Fruit fly (Drosophila melanogaster): ENCODE data around the gene Cyp28d1.

The Cyp28d1 gene

DNA sequence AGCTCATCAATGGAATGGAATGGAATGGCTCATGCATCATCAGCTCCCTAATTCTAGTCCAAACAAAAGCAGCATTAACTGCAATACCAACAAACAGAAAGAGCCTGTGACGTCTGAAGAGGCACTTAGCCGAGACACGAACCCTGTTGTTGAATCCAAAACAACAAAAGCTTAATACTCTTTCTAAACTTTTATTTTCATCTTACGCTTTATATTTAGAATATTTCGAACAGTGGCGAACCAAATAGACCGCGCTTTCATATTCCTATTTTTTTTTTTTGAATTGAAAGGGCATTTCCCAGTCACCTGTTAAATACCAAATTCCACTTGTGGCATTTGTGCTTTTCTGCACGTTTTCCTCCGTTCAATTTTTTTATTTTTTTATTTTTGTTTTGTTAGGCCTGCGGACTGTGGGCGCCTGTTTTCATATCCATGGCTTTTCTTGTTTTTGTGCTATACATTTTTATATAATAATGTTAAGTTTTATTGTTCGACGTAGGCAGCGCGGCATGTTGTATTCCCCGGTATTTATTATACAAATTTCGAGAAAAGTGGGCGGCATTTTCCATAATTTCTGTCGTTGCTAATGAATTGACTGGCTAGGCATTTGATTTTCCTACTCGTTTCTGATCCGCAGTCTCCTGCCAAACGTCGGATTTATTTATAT lies 15.4 kb downstream of the Cyp28d1 start (continued):
- peak; percentile 3 for TF ChIP-seq CG7786 (GFP tag; optimal IDR thresholded peaks at IDR 0.05)
- TF ChIP-seq Doc2 (GFP tag; IDR thresholded peaks at IDR 0.05), result no peak
- peak; percentile 23 for TF ChIP-seq bcd (GFP tag; optimal IDR thresholded peaks at IDR 0.05)
- TF ChIP-seq cad (GFP tag; optimal IDR thresholded peaks at IDR 0.05), result no peak
- 0 out of 4 replicates have a peak, but pooled peaks have one; percentile 45 for TF ChIP-seq chinmo (GFP tag; IDR thresholded peaks at IDR 0.05; ENCODE audit: partially characterized antibody)
- TF ChIP-seq HLH54F (GFP tag; optimal IDR thresholded peaks at IDR 0.05), result peak; percentile 2
- peak; percentile 45 for TF ChIP-seq CG2678 (tag; optimal IDR thresholded peaks at IDR 0.05)
- no peak for TF ChIP-seq E2f1 (GFP tag; IDR thresholded peaks at IDR 0.05)
- no peak for TF ChIP-seq CG9437 (GFP tag; optimal IDR thresholded peaks at IDR 0.05)
- TF ChIP-seq CG8478 (optimal IDR thresholded peaks at IDR 0.05), result no peak
- TF ChIP-seq org-1 (GFP tag; optimal IDR thresholded peaks at IDR 0.05), result peak; percentile 1
- 0 out of 2 replicates have a peak, but pooled peaks have one; percentile 34 for TF ChIP-seq wdn (GFP tag; IDR thresholded peaks at IDR 0.05)
- no peak for TF ChIP-seq CG15601 (tag; optimal IDR thresholded peaks at IDR 0.05)
- TF ChIP-seq CG5953 (GFP tag; IDR thresholded peaks at IDR 0.05), result no peak
- TF ChIP-seq Hand (GFP tag; optimal IDR thresholded peaks at IDR 0.05), result no peak
- no peak for TF ChIP-seq fru (optimal IDR thresholded peaks at IDR 0.05)
- peak; percentile 23; the same call in 1 of the 2 replicates for TF ChIP-seq CG16779 (GFP tag; IDR thresholded peaks at IDR 0.05)
- no peak for TF ChIP-seq CG12155 (GFP tag; optimal IDR thresholded peaks at IDR 0.05)
- TF ChIP-seq CG6813 (GFP tag; optimal IDR thresholded peaks at IDR 0.05), result peak; percentile 17
- TF ChIP-seq shn (GFP tag; optimal IDR thresholded peaks at IDR 0.05), result no peak
- peak; percentile 96 for TF ChIP-seq D19A (tag; optimal IDR thresholded peaks at IDR 0.05)
- no peak for TF ChIP-seq CG8765 (GFP tag; IDR thresholded peaks at IDR 0.05)
- TF ChIP-seq Drgx (GFP tag; IDR thresholded peaks at IDR 0.05), result peak; percentile 73; the same call in 1 of the 2 replicates
- TF ChIP-seq CG11723 (GFP tag; optimal IDR thresholded peaks at IDR 0.05), result no peak
- peak; percentile 1 for TF ChIP-seq CHES-1-like (GFP tag; optimal IDR thresholded peaks at IDR 0.05)
- TF ChIP-seq stc (GFP tag; IDR thresholded peaks at IDR 0.05), result peak; percentile 49; the same call in 1 of the 2 replicates
- no peak for TF ChIP-seq run (tag; optimal IDR thresholded peaks at IDR 0.05)
- TF ChIP-seq CG12219 (GFP tag; optimal IDR thresholded peaks at IDR 0.05), result no peak
- TF ChIP-seq CoRest (tag; optimal IDR thresholded peaks at IDR 0.05), result peak; percentile 27
- peak; percentile 57 for TF ChIP-seq lilli (GFP tag; optimal IDR thresholded peaks at IDR 0.05)
- TF ChIP-seq CG4282 (GFP tag; optimal IDR thresholded peaks at IDR 0.05), result no peak
- TF ChIP-seq ems (GFP tag; optimal IDR thresholded peaks at IDR 0.05), result no peak
- peak; percentile 18 for TF ChIP-seq Fer3 (tag; optimal IDR thresholded peaks at IDR 0.05)
- peak; percentile 43 for TF ChIP-seq lab (GFP tag; optimal IDR thresholded peaks at IDR 0.05)
- TF ChIP-seq vfl (GFP tag; optimal IDR thresholded peaks at IDR 0.05), result peak; percentile 12
- TF ChIP-seq CG13624 (GFP tag; optimal IDR thresholded peaks at IDR 0.05), result peak; percentile 49
- no peak for TF ChIP-seq pan (optimal IDR thresholded peaks at IDR 0.05)
- peak in 1 of 2 experiments; percentile 36 for TF ChIP-seq pan (GFP tag; optimal IDR thresholded peaks at IDR 0.05 in 1 of 2, IDR thresholded peaks at IDR 0.05 in 1 of 2)
- peak; percentile 28 for TF ChIP-seq Sox102F (GFP tag; optimal IDR thresholded peaks at IDR 0.05)
- no peak for TF ChIP-seq oc (tag; optimal IDR thresholded peaks at IDR 0.05)
- TF ChIP-seq Dfd (GFP tag; optimal IDR thresholded peaks at IDR 0.05), result no peak
- 0 out of 2 replicates have a peak, but pooled peaks have one; percentile 11 for TF ChIP-seq Nf-YA (GFP tag; IDR thresholded peaks at IDR 0.05)
- TF ChIP-seq unpg (GFP tag; optimal IDR thresholded peaks at IDR 0.05), result peak; percentile 21
- TF ChIP-seq dmrt99B (tag; optimal IDR thresholded peaks at IDR 0.05), result peak; percentile 13
- no peak for TF ChIP-seq BEAF-32 (GFP tag; optimal IDR thresholded peaks at IDR 0.05)
- TF ChIP-seq al (GFP tag; IDR thresholded peaks at IDR 0.05), result peak; percentile 53; the same call in 1 of the 2 replicates
- TF ChIP-seq CG1647 (GFP tag; optimal IDR thresholded peaks at IDR 0.05), result no peak
- peak; percentile 3 for TF ChIP-seq nau (GFP tag; optimal IDR thresholded peaks at IDR 0.05)
- no peak for TF ChIP-seq HHEX (GFP tag; optimal IDR thresholded peaks at IDR 0.05)
- no peak for TF ChIP-seq NK7.1 (GFP tag; optimal IDR thresholded peaks at IDR 0.05)

All from whole organism, embryonic.